4 worm cellular contexts compared by ENCODE assay signal in genomic region chrX:11471893-11472292, ce11.
TF ChIP-seq lines count a peak whose summit lies in the region.

No protein-coding gene starts in this region.

TF ChIP-seq in whole organism, L1 larva, 84 proteins besides CTCF, POLR2A, EP300 and RAD21 (continued from another document and continues in another):
- TF ChIP-seq efl-1 (optimal IDR thresholded peaks at IDR 0.05; lab: Kevin White, UChicago) (no peak), efl-1 (GFP tag; optimal IDR thresholded peaks at IDR 0.05 in 1 of 2; lab: Kevin White, UChicago) (peak; percentile 8 to 91), zip-4 (GFP tag; optimal IDR thresholded peaks at IDR 0.05; lab: Kevin White, UChicago) (no peak), lin-35 (GFP tag; optimal IDR thresholded peaks at IDR 0.05; lab: Kevin White, UChicago) (peak; percentile 44 to 65), F16B12.6 (tag; optimal IDR thresholded peaks at IDR 0.05; lab: Kevin White, UChicago) (no peak), dpl-1 (GFP tag; optimal IDR thresholded peaks at IDR 0.05; lab: Kevin White, UChicago) (peak in 2 of 3 experiments; percentile 3 to 18), lir-3 (tag; optimal IDR thresholded peaks at IDR 0.05; lab: Kevin White, UChicago; ENCODE audit: poor library complexity) (no peak), elt-2 (tag; optimal IDR thresholded peaks at IDR 0.05; lab: Kevin White, UChicago) (no peak), snu-23 (GFP tag; optimal IDR thresholded peaks at IDR 0.05; lab: Kevin White, UChicago) (peak; percentile 59), pqm-1 (tag; optimal IDR thresholded peaks at IDR 0.05; lab: Kevin White, UChicago) (no peak), nhr-90 (tag; optimal IDR thresholded peaks at IDR 0.05; lab: Kevin White, UChicago; ENCODE audit: poor library complexity) (no peak), nhr-20 (tag; optimal IDR thresholded peaks at IDR 0.05; lab: Kevin White, UChicago) (peak; percentile 62), rnt-1 (tag; optimal IDR thresholded peaks at IDR 0.05; lab: Kevin White, UChicago) (peak; percentile 24), egl-27 (tag; optimal IDR thresholded peaks at IDR 0.05; lab: Kevin White, UChicago) (no peak), mep-1 (tag; optimal IDR thresholded peaks at IDR 0.05; lab: Kevin White, UChicago) (peak; percentile 49), hpl-2 (GFP tag; optimal IDR thresholded peaks at IDR 0.05; lab: Kevin White, UChicago) (no peak), unc-130 (tag; optimal IDR thresholded peaks at IDR 0.05; lab: Kevin White, UChicago) (peak; percentile 32), isw-1 (GFP tag; IDR thresholded peaks at IDR 0.05; lab: Robert Waterston, UW) (peak; percentile 11; the same call in 1 of the 2 replicates), lin-39 (tag; optimal IDR thresholded peaks at IDR 0.05; lab: Kevin White, UChicago) (no peak), ceh-82 (tag; optimal IDR thresholded peaks at IDR 0.05; lab: Kevin White, UChicago) (peak in 2 of 3 experiments; percentile 5 to 6), blmp-1 (tag; optimal IDR thresholded peaks at IDR 0.05; lab: Kevin White, UChicago) (no peak), sup-37 (GFP tag; optimal IDR thresholded peaks at IDR 0.05; lab: Kevin White, UChicago) (no peak), pax-3 (tag; optimal IDR thresholded peaks at IDR 0.05; lab: Kevin White, UChicago) (peak; percentile 25), C04F5.9 (tag; optimal IDR thresholded peaks at IDR 0.05; lab: Kevin White, UChicago) (no peak), Y116A8C.19 (tag; optimal IDR thresholded peaks at IDR 0.05; lab: Kevin White, UChicago; ENCODE audit: borderline replicate concordance) (no peak), irx-1 (tag; optimal IDR thresholded peaks at IDR 0.05; lab: Kevin White, UChicago) (peak; percentile 8), unc-86 (tag; optimal IDR thresholded peaks at IDR 0.05; lab: Kevin White, UChicago) (peak; percentile 51), skn-1 (tag; optimal IDR thresholded peaks at IDR 0.05; lab: Kevin White, UChicago) (peak; percentile 89), zag-1 (tag; optimal IDR thresholded peaks at IDR 0.05; lab: Kevin White, UChicago) (no peak), fkh-4 (tag; optimal IDR thresholded peaks at IDR 0.05; lab: Kevin White, UChicago; ENCODE audit: borderline replicate concordance) (no peak), efl-3 (GFP tag; optimal IDR thresholded peaks at IDR 0.05; lab: Kevin White, UChicago) (no peak), lin-13 (GFP tag; optimal IDR thresholded peaks at IDR 0.05; lab: Kevin White, UChicago) (no peak), tlp-1 (tag; optimal IDR thresholded peaks at IDR 0.05; lab: Kevin White, UChicago) (no peak)

TF ChIP-seq in whole organism, L2 larva, 48 proteins besides CTCF, POLR2A, EP300 and RAD21 (continued from another document):
- TF ChIP-seq nhr-12 (tag; optimal IDR thresholded peaks at IDR 0.05; lab: Kevin White, UChicago) (no peak), unc-39 (tag; optimal IDR thresholded peaks at IDR 0.05; lab: Kevin White, UChicago) (no peak), fos-1 (tag; optimal IDR thresholded peaks at IDR 0.05; lab: Kevin White, UChicago) (peak; percentile 62), nhr-77 (tag; optimal IDR thresholded peaks at IDR 0.05; lab: Kevin White, UChicago) (no peak), dmd-4 (tag; optimal IDR thresholded peaks at IDR 0.05; lab: Kevin White, UChicago) (no peak)

TF ChIP-seq in whole organism, L4 larva, 104 proteins besides CTCF, POLR2A, EP300 and RAD21 (continued from another document and continues in another):
- TF ChIP-seq mdl-1 (tag; optimal IDR thresholded peaks at IDR 0.05; lab: Kevin White, UChicago) (peak in 1 of 2 experiments; percentile 90), nhr-102 (tag; optimal IDR thresholded peaks at IDR 0.05; lab: Kevin White, UChicago) (no peak), F26F4.8 (GFP tag; conservative IDR thresholded peaks at IDR 0.05; lab: Robert Waterston, UW) (no peak), ceh-82 (tag; optimal IDR thresholded peaks at IDR 0.05; lab: Kevin White, UChicago) (no peak), spr-3 (GFP tag; optimal IDR thresholded peaks at IDR 0.05; lab: Kevin White, UChicago) (no peak), mxl-2 (GFP tag; conservative IDR thresholded peaks at IDR 0.05; lab: Robert Waterston, UW) (no peak), R02D3.7 (tag; optimal IDR thresholded peaks at IDR 0.05; lab: Kevin White, UChicago) (no peak), cey-2 (tag; optimal IDR thresholded peaks at IDR 0.05; lab: Kevin White, UChicago; ENCODE audit: borderline replicate concordance, insufficient read depth) (no peak), mdt-29 (GFP tag; IDR thresholded peaks at IDR 0.05; lab: Robert Waterston, UW) (0 out of 2 replicates have a peak, but pooled peaks have one; percentile 13), zfp-3 (GFP tag; conservative IDR thresholded peaks at IDR 0.05; lab: Robert Waterston, UW) (no peak), zip-2 (tag; optimal IDR thresholded peaks at IDR 0.05; lab: Kevin White, UChicago) (no peak), lim-7 (GFP tag; IDR thresholded peaks at IDR 0.05; lab: Robert Waterston, UW) (no peak), tra-1 (GFP tag; IDR thresholded peaks at IDR 0.05; lab: Robert Waterston, UW) (peak; percentile 66; the same call in 1 of the 2 replicates), duxl-1 (tag; optimal IDR thresholded peaks at IDR 0.05; lab: Kevin White, UChicago; ENCODE audit: poor library complexity) (no peak), Y5F2A.4 (GFP tag; optimal IDR thresholded peaks at IDR 0.05; lab: Kevin White, UChicago) (no peak), ZK337.2 (GFP tag; IDR thresholded peaks at IDR 0.05; lab: Robert Waterston, UW) (no peak), hlh-30 (tag; optimal IDR thresholded peaks at IDR 0.05; lab: Kevin White, UChicago; ENCODE audit: insufficient read depth) (peak; percentile 99), zip-11 (GFP tag; IDR thresholded peaks at IDR 0.05; lab: Robert Waterston, UW) (no peak), ceh-28 (tag; optimal IDR thresholded peaks at IDR 0.05; lab: Kevin White, UChicago) (no peak), ctbp-1 (GFP tag; IDR thresholded peaks at IDR 0.05; lab: Robert Waterston, UW) (peak; percentile 86), daf-19 (GFP tag; conservative IDR thresholded peaks at IDR 0.05; lab: Robert Waterston, UW) (no peak), ceh-32 (tag; optimal IDR thresholded peaks at IDR 0.05; lab: Kevin White, UChicago; ENCODE audit: poor library complexity) (no peak), lin-29 (GFP tag; IDR thresholded peaks at IDR 0.05; lab: Robert Waterston, UW) (no peak), daf-12 (tag; optimal IDR thresholded peaks at IDR 0.05; lab: Kevin White, UChicago) (no peak), nhr-28 (tag; optimal IDR thresholded peaks at IDR 0.05; lab: Kevin White, UChicago) (peak; percentile 82), jun-1 (tag; optimal IDR thresholded peaks at IDR 0.05; lab: Kevin White, UChicago) (no peak), F37D6.2 (tag; optimal IDR thresholded peaks at IDR 0.05; lab: Kevin White, UChicago) (peak; percentile 76), lir-3 (tag; optimal IDR thresholded peaks at IDR 0.05; lab: Kevin White, UChicago) (no peak), dpl-1 (GFP tag; optimal IDR thresholded peaks at IDR 0.05; lab: Kevin White, UChicago) (peak; percentile 54), ces-1 (GFP tag; optimal IDR thresholded peaks at IDR 0.05; lab: Kevin White, UChicago) (no peak), pha-4 (GFP tag; IDR thresholded peaks at IDR 0.05; lab: Robert Waterston, UW) (0 out of 2 replicates have a peak, but pooled peaks have one; percentile 44), pha-4 (tag; optimal IDR thresholded peaks at IDR 0.05; lab: Kevin White, UChicago) (no peak), madf-5 (GFP tag; IDR thresholded peaks at IDR 0.05; lab: Robert Waterston, UW) (0 out of 4 replicates have a peak, but pooled peaks of 1 of the 2 experiments have one; percentile 54), dmd-6 (GFP tag; IDR thresholded peaks at IDR 0.05; lab: Robert Waterston, UW) (peak; percentile 76), nhr-42 (GFP tag; IDR thresholded peaks at IDR 0.05; lab: Robert Waterston, UW) (no peak), attf-4 (tag; optimal IDR thresholded peaks at IDR 0.05; lab: Kevin White, UChicago) (no peak), lsy-2 (tag; optimal IDR thresholded peaks at IDR 0.05; lab: Kevin White, UChicago) (peak; percentile 72 to 81), egl-43 (GFP tag; IDR thresholded peaks at IDR 0.05; lab: Robert Waterston, UW) (peak; percentile 80), nhr-77 (tag; optimal IDR thresholded peaks at IDR 0.05; lab: Kevin White, UChicago) (peak; percentile 12), zfp-2 (tag; optimal IDR thresholded peaks at IDR 0.05; lab: Kevin White, UChicago) (no peak), ama-1 (optimal IDR thresholded peaks at IDR 0.05; lab: Kevin White, UChicago) (peak; percentile 15), skn-1 (tag; optimal IDR thresholded peaks at IDR 0.05; lab: Kevin White, UChicago) (no peak), nhr-48 (tag; optimal IDR thresholded peaks at IDR 0.05; lab: Kevin White, UChicago) (peak; percentile 28), set-16 (GFP tag; IDR thresholded peaks at IDR 0.05; lab: Robert Waterston, UW) (peak; percentile 40), dmd-9 (GFP tag; IDR thresholded peaks at IDR 0.05; lab: Robert Waterston, UW) (0 out of 2 replicates have a peak, but pooled peaks have one; percentile 43), tag-97 (GFP tag; IDR thresholded peaks at IDR 0.05; lab: Robert Waterston, UW) (no peak), D1046.2 (GFP tag; IDR thresholded peaks at IDR 0.05; lab: Robert Waterston, UW) (no peak), spr-1 (tag; optimal IDR thresholded peaks at IDR 0.05; lab: Kevin White, UChicago) (no peak), nhr-41 (GFP tag; IDR thresholded peaks at IDR 0.05; lab: Robert Waterston, UW) (no peak)

TF ChIP-seq in whole organism, young adult, 124 proteins besides CTCF, POLR2A, EP300 and RAD21 (continued from another document and continues in another):
- no peak for TF ChIP-seq repo-1 (tag; optimal IDR thresholded peaks at IDR 0.05; lab: Kevin White, UChicago)
- TF ChIP-seq snpc-3.4 (tag; optimal IDR thresholded peaks at IDR 0.05; lab: Kevin White, UChicago): no peak
- TF ChIP-seq aptf-3 (GFP tag; IDR thresholded peaks at IDR 0.05; lab: Robert Waterston, UW): no peak
- TF ChIP-seq lir-1 (GFP tag; conservative IDR thresholded peaks at IDR 0.05; lab: Robert Waterston, UW): no peak; the same call in 1 of the 2 replicates
- TF ChIP-seq hlh-26 (GFP tag; conservative IDR thresholded peaks at IDR 0.05; lab: Robert Waterston, UW): no peak
- TF ChIP-seq ets-4 (GFP tag; optimal IDR thresholded peaks at IDR 0.05; lab: Kevin White, UChicago): peak; percentile 2
- no peak for TF ChIP-seq aptf-2 (GFP tag; conservative IDR thresholded peaks at IDR 0.05; lab: Robert Waterston, UW)
- no peak for TF ChIP-seq attf-6 (GFP tag; IDR thresholded peaks at IDR 0.05; lab: Robert Waterston, UW)
- TF ChIP-seq lsl-1 (GFP tag; optimal IDR thresholded peaks at IDR 0.05; lab: Kevin White, UChicago): no peak
- TF ChIP-seq zim-3 (tag; optimal IDR thresholded peaks at IDR 0.05; lab: Kevin White, UChicago): no peak
- TF ChIP-seq C06A6.2 (GFP tag; conservative IDR thresholded peaks at IDR 0.05; lab: Robert Waterston, UW): peak; percentile 51; the same call in 1 of the 2 replicates
- TF ChIP-seq nhr-27 (tag; optimal IDR thresholded peaks at IDR 0.05; lab: Kevin White, UChicago): no peak
- no peak for TF ChIP-seq egl-18 (GFP tag; IDR thresholded peaks at IDR 0.05; lab: Robert Waterston, UW)
- TF ChIP-seq pha-4 (tag; optimal IDR thresholded peaks at IDR 0.05; lab: Kevin White, UChicago): no peak
- TF ChIP-seq pbrm-1 (GFP tag; IDR thresholded peaks at IDR 0.05; lab: Robert Waterston, UW): 0 out of 2 replicates have a peak, but pooled peaks have one; percentile 36
- TF ChIP-seq ztf-18 (tag; optimal IDR thresholded peaks at IDR 0.05; lab: Kevin White, UChicago): no peak
- TF ChIP-seq C17E4.6 (GFP tag; IDR thresholded peaks at IDR 0.05; lab: Robert Waterston, UW): no peak
- no peak; the same call in 1 of the 2 replicates for TF ChIP-seq Y67H2A.10 (GFP tag; conservative IDR thresholded peaks at IDR 0.05; lab: Robert Waterston, UW)
- TF ChIP-seq cebp-2 (GFP tag; IDR thresholded peaks at IDR 0.05; lab: Robert Waterston, UW): no peak
- peak; percentile 35 for TF ChIP-seq atf-7 (tag; optimal IDR thresholded peaks at IDR 0.05; lab: Kevin White, UChicago)
- no peak for TF ChIP-seq bed-1 (GFP tag; IDR thresholded peaks at IDR 0.05; lab: Robert Waterston, UW)
- TF ChIP-seq hrde-1 (tag; optimal IDR thresholded peaks at IDR 0.05; lab: Kevin White, UChicago; ENCODE audit: borderline replicate concordance): no peak
- no peak for TF ChIP-seq egrh-3 (GFP tag; IDR thresholded peaks at IDR 0.05; lab: Robert Waterston, UW)
- TF ChIP-seq lin-54 (GFP tag; optimal IDR thresholded peaks at IDR 0.05; lab: Kevin White, UChicago): no peak
- TF ChIP-seq tbx-9 (tag; optimal IDR thresholded peaks at IDR 0.05; lab: Kevin White, UChicago; ENCODE audit: borderline replicate concordance): no peak
- TF ChIP-seq athp-1 (tag; optimal IDR thresholded peaks at IDR 0.05; lab: Kevin White, UChicago): peak; percentile 9
- no peak for TF ChIP-seq rec-8 (tag; optimal IDR thresholded peaks at IDR 0.05; lab: Kevin White, UChicago)
- no peak for TF ChIP-seq hmg-20 (GFP tag; IDR thresholded peaks at IDR 0.05; lab: Robert Waterston, UW)
- no peak for TF ChIP-seq Y53F4B.3 (GFP tag; IDR thresholded peaks at IDR 0.05; lab: Robert Waterston, UW)
- peak; percentile 18 for TF ChIP-seq tbp1 (GFP tag; optimal IDR thresholded peaks at IDR 0.05; lab: Kevin White, UChicago)
- no peak for TF ChIP-seq fkh-3 (tag; optimal IDR thresholded peaks at IDR 0.05; lab: Kevin White, UChicago)
- TF ChIP-seq nhr-80 (tag; optimal IDR thresholded peaks at IDR 0.05; lab: Kevin White, UChicago): peak; percentile 38
- TF ChIP-seq F22D6.2 (tag; optimal IDR thresholded peaks at IDR 0.05; lab: Kevin White, UChicago): no peak
- TF ChIP-seq ceh-100 (GFP tag; IDR thresholded peaks at IDR 0.05; lab: Robert Waterston, UW): 0 out of 2 replicates have a peak, but pooled peaks have one; percentile 13
- TF ChIP-seq ceh-27 (GFP tag; optimal IDR thresholded peaks at IDR 0.05; lab: Kevin White, UChicago): peak; percentile 93
- TF ChIP-seq F23B12.7 (tag; optimal IDR thresholded peaks at IDR 0.05; lab: Kevin White, UChicago; ENCODE audit: insufficient read depth): no peak
- no peak for TF ChIP-seq rpc-1 (optimal IDR thresholded peaks at IDR 0.05; lab: Kevin White, UChicago)
- TF ChIP-seq rpc-1 (tag; optimal IDR thresholded peaks at IDR 0.05; lab: Kevin White, UChicago): no peak
- peak; percentile 74 for TF ChIP-seq madf-10 (tag; optimal IDR thresholded peaks at IDR 0.05; lab: Kevin White, UChicago)
- no peak for TF ChIP-seq akir-1 (GFP tag; optimal IDR thresholded peaks at IDR 0.05; lab: Kevin White, UChicago)
- peak; percentile 70; the same call in 1 of the 2 replicates for TF ChIP-seq K11D2.4 (GFP tag; IDR thresholded peaks at IDR 0.05; lab: Robert Waterston, UW)
- peak in 1 of 3 experiments; percentile 7 for TF ChIP-seq lin-35 (GFP tag; optimal IDR thresholded peaks at IDR 0.05; lab: Kevin White, UChicago)
- TF ChIP-seq snpc-1.1 (tag; optimal IDR thresholded peaks at IDR 0.05; lab: Kevin White, UChicago; ENCODE audit: insufficient read depth): no peak
- TF ChIP-seq sptf-2 (GFP tag; optimal IDR thresholded peaks at IDR 0.05; lab: Kevin White, UChicago): no peak
- TF ChIP-seq nfya-1 (tag; optimal IDR thresholded peaks at IDR 0.05; lab: Kevin White, UChicago; ENCODE audit: borderline replicate concordance, insufficient read depth): no peak
- peak; percentile 53 for TF ChIP-seq lin-40 (tag; optimal IDR thresholded peaks at IDR 0.05; lab: Kevin White, UChicago)
- no peak for TF ChIP-seq dpff-1 (tag; optimal IDR thresholded peaks at IDR 0.05; lab: Kevin White, UChicago)
- no peak for TF ChIP-seq Y79H2A.3 (GFP tag; conservative IDR thresholded peaks at IDR 0.05; lab: Robert Waterston, UW)
- peak; percentile 46; the same call in 1 of the 2 replicates for TF ChIP-seq lin-26 (GFP tag; IDR thresholded peaks at IDR 0.05; lab: Robert Waterston, UW)
- TF ChIP-seq ceh-40 (GFP tag; IDR thresholded peaks at IDR 0.05; lab: Robert Waterston, UW): no peak
- no peak for TF ChIP-seq F49E8.2 (tag; optimal IDR thresholded peaks at IDR 0.05; lab: Kevin White, UChicago; ENCODE audit: insufficient read depth)
- no peak for TF ChIP-seq attf-3 (GFP tag; conservative IDR thresholded peaks at IDR 0.05; lab: Robert Waterston, UW)
- no peak for TF ChIP-seq snpc-4 (GFP tag; optimal IDR thresholded peaks at IDR 0.05; lab: Kevin White, UChicago)
- peak in 2 of 4 experiments; percentile 22 to 43 for TF ChIP-seq snpc-4 (tag; optimal IDR thresholded peaks at IDR 0.05; lab: Kevin White, UChicago)
- no peak for TF ChIP-seq F33H1.4 (GFP tag; IDR thresholded peaks at IDR 0.05; lab: Robert Waterston, UW)
